Fruit fly (Drosophila melanogaster) whole organism, embryonic: ENCODE results near the gene AhcyL1.

Experiments used
- Antp ChIP-seq: fragments of 200-800 bp; sonication (Bioruptor generic); optimal IDR thresholded peaks from 3 replicates; lab custom pipeline; 2016; ENCODE audit warnings: missing biosample characterization, missing genetic modification characterization
- Atf3 ChIP-seq: fragments of 200-800 bp; sonication (Bioruptor generic); optimal IDR thresholded peaks from 3 replicates; lab custom pipeline; 2016; ENCODE audit warnings: missing biosample characterization, missing genetic modification characterization
- CG10267 ChIP-seq: fragments of 200-800 bp; sonication (Bioruptor generic); optimal IDR thresholded peaks from 2 replicates; lab custom pipeline; 2018; ENCODE audit warnings: missing biosample characterization, mild to moderate bottlenecking, missing genetic modification characterization, moderate library complexity
- CG11247 ChIP-seq: fragments of 200-800 bp; sonication (Bioruptor generic); IDR thresholded peaks from 2 replicates; pipeline ENCODE4 v1.3.6; 2022; ENCODE audit warnings: missing biosample characterization, missing genetic modification characterization
- CG13123 ChIP-seq: fragments of 200-800 bp; sonication (Bioruptor generic); optimal IDR thresholded peaks from 2 replicates; lab custom pipeline; 2016; ENCODE audit warnings: missing biosample characterization, missing genetic modification characterization
- CG14050 ChIP-seq: fragments of 200-800 bp; sonication (Bioruptor generic); IDR thresholded peaks from 3 replicates; pipeline ENCODE4 v1.3.6; 2022; ENCODE audit warnings: missing biosample characterization, missing genetic modification characterization
- CG1603 ChIP-seq: fragments of 200-800 bp; sonication (Bioruptor generic); optimal IDR thresholded peaks from 2 replicates; lab custom pipeline; 2019; ENCODE audit warnings: missing biosample characterization, mild to moderate bottlenecking, missing genetic modification characterization, moderate library complexity
- CG1647 ChIP-seq: fragments of 200-800 bp; sonication (Bioruptor generic); optimal IDR thresholded peaks from 3 replicates; lab custom pipeline; 2016; ENCODE audit warnings: missing biosample characterization, missing genetic modification characterization
- CG17829 ChIP-seq: fragments of 200-800 bp; optimal IDR thresholded peaks from 2 replicates; lab custom pipeline; 2019; ENCODE audit warnings: missing biosample characterization, mild to moderate bottlenecking, missing genetic modification characterization, moderate library complexity
- CG17912 ChIP-seq: fragments of 200-800 bp; sonication (Bioruptor generic); optimal IDR thresholded peaks from 2 replicates; lab custom pipeline; 2018; ENCODE audit warnings: missing biosample characterization, mild to moderate bottlenecking, missing genetic modification characterization
- CG18476 ChIP-seq: fragments of 200-800 bp; sonication (Bioruptor generic); optimal IDR thresholded peaks from 2 replicates; lab custom pipeline; 2016; ENCODE audit warnings: missing biosample characterization, mild to moderate bottlenecking, missing genetic modification characterization
- CG2120 ChIP-seq: fragments of 200-800 bp; sonication (Bioruptor generic); optimal IDR thresholded peaks from 3 replicates; lab custom pipeline; 2016; ENCODE audit warnings: missing biosample characterization, missing genetic modification characterization
- CG2129 ChIP-seq: fragments of 200-800 bp; sonication (Bioruptor generic); IDR thresholded peaks from 2 replicates; pipeline ENCODE4 v1.3.6; 2022; ENCODE audit warnings: missing biosample characterization, missing genetic modification characterization; ENCODE audit not compliant: partially characterized antibody
- CG3065 ChIP-seq: fragments of 200-800 bp; sonication (Bioruptor generic); optimal IDR thresholded peaks from 2 replicates; lab custom pipeline; 2016; ENCODE audit warnings: missing biosample characterization, missing genetic modification characterization
- CG34422 ChIP-seq: fragments of 200-800 bp; sonication (Bioruptor generic); IDR thresholded peaks from 3 replicates; pipeline ENCODE4 v1.3.6; 2022; ENCODE audit warnings: missing biosample characterization, missing genetic modification characterization
- CG3847 ChIP-seq: fragments of 200-800 bp; sonication (Bioruptor generic); IDR thresholded peaks from 2 replicates; pipeline ENCODE4 v1.3.6; 2022; ENCODE audit warnings: missing biosample characterization, missing genetic modification characterization
- CG4328 ChIP-seq: fragments of 200-800 bp; sonication (Bioruptor generic); optimal IDR thresholded peaks from 3 replicates; lab custom pipeline; 2017; ENCODE audit warnings: missing biosample characterization, missing genetic modification reagents, missing genetic modification characterization
- CG6254 ChIP-seq: fragments of 200-800 bp; sonication (Bioruptor generic); optimal IDR thresholded peaks from 3 replicates; lab custom pipeline; 2017; ENCODE audit warnings: mild to moderate bottlenecking, missing biosample characterization, missing genetic modification reagents, missing genetic modification characterization
- CG6683 ChIP-seq: fragments of 200-800 bp; sonication (Bioruptor generic); optimal IDR thresholded peaks from 2 replicates; lab custom pipeline; 2017; ENCODE audit warnings: missing biosample characterization, mild to moderate bottlenecking, missing genetic modification characterization, missing genetic modification reagents
- CG6813 ChIP-seq: fragments of 200-800 bp; sonication (Bioruptor generic); optimal IDR thresholded peaks from 2 replicates; lab custom pipeline; 2017; ENCODE audit warnings: missing biosample characterization, missing genetic modification characterization, mild to moderate bottlenecking, moderate library complexity, missing genetic modification reagents
- CG7839 ChIP-seq: fragments of 200-800 bp; sonication (Bioruptor generic); optimal IDR thresholded peaks from 3 replicates; lab custom pipeline; 2018; ENCODE audit warnings: missing biosample characterization, mild to moderate bottlenecking, missing genetic modification characterization, moderate library complexity
- CG7963 ChIP-seq: fragments of 200-800 bp; sonication (Bioruptor generic); IDR thresholded peaks from 3 replicates; pipeline ENCODE4 v1.3.6; 2022; ENCODE audit warnings: missing biosample characterization, missing genetic modification characterization; ENCODE audit not compliant: partially characterized antibody
- CG8924 ChIP-seq: fragments of 200-800 bp; optimal IDR thresholded peaks from 3 replicates; lab custom pipeline; 2019; ENCODE audit warnings: missing biosample characterization, mild to moderate bottlenecking, missing genetic modification characterization, moderate library complexity
- D ChIP-seq, 2 experiments: fragments of 200-800 bp in 1 of 2; fragments of >200 bp in 1 of 2; sonication (Bioruptor generic) in 1 of 2; optimal IDR thresholded peaks; 2 replicates in 1 of 2; 3 replicates in 1 of 2; lab custom pipeline; 2017; ENCODE audit warnings: mild to moderate bottlenecking in 1 of 2, missing biosample characterization in 1 of 2, missing genetic modification characterization in 1 of 2, missing genetic modification reagents in 1 of 2
- Dek ChIP-seq: fragments of 200-800 bp; sonication (Bioruptor generic); optimal IDR thresholded peaks from 3 replicates; lab custom pipeline; 2019; ENCODE audit warnings: missing biosample characterization, mild to moderate bottlenecking, missing genetic modification characterization, moderate library complexity
- Dref ChIP-seq: fragments of 200-800 bp; sonication (Bioruptor generic); IDR thresholded peaks from 2 replicates; pipeline ENCODE4 v1.3.6; 2022; ENCODE audit warnings: missing biosample characterization, missing genetic modification characterization
- Gug ChIP-seq: fragments of 200-800 bp; sonication (Bioruptor generic); IDR thresholded peaks from 4 replicates; pipeline ENCODE4 v1.3.6; 2022; ENCODE audit warnings: missing biosample characterization, missing genetic modification characterization
- Jarid2 ChIP-seq: fragments of 200-800 bp; sonication (Bioruptor generic); optimal IDR thresholded peaks from 3 replicates; lab custom pipeline; 2017; ENCODE audit warnings: mild to moderate bottlenecking, missing biosample characterization, missing genetic modification reagents, missing genetic modification characterization
- Mrtf ChIP-seq: fragments of 200-800 bp; sonication (Bioruptor generic); IDR thresholded peaks from 3 replicates; pipeline ENCODE4 v1.3.6; 2022; ENCODE audit warnings: missing biosample characterization, missing genetic modification characterization
- Nf-YB ChIP-seq: fragments of 200-800 bp; sonication (Bioruptor generic); optimal IDR thresholded peaks from 3 replicates; lab custom pipeline; 2019; ENCODE audit warnings: missing biosample characterization, mild to moderate bottlenecking, missing genetic modification characterization, moderate library complexity
- Oli ChIP-seq: fragments of 200-800 bp; sonication (Bioruptor generic); optimal IDR thresholded peaks from 2 replicates; lab custom pipeline; 2018; ENCODE audit warnings: missing biosample characterization, mild to moderate bottlenecking, missing genetic modification characterization, moderate library complexity
- Opbp ChIP-seq: fragments of 200-800 bp; sonication (Bioruptor generic); IDR thresholded peaks from 3 replicates; pipeline ENCODE4 v1.3.6; 2022; ENCODE audit warnings: missing biosample characterization, missing genetic modification characterization; ENCODE audit not compliant: partially characterized antibody
- Ptx1 ChIP-seq: fragments of 200-800 bp; sonication (Bioruptor generic); IDR thresholded peaks from 2 replicates; pipeline ENCODE4 v1.3.6; 2022; ENCODE audit warnings: missing biosample characterization, missing genetic modification characterization
- Scr ChIP-seq: fragments of 200-800 bp; sonication (Bioruptor generic); IDR thresholded peaks from 2 replicates; pipeline ENCODE4 v1.3.6; 2022; ENCODE audit warnings: missing biosample characterization, missing genetic modification characterization; ENCODE audit not compliant: partially characterized antibody
- abd-A ChIP-seq: fragments of 200-800 bp; sonication (Bioruptor generic); optimal IDR thresholded peaks from 3 replicates; lab custom pipeline; 2019; ENCODE audit warnings: missing biosample characterization, mild to moderate bottlenecking, missing genetic modification characterization, moderate library complexity
- dm ChIP-seq: fragments of 200-800 bp; sonication (Bioruptor generic); optimal IDR thresholded peaks from 3 replicates; lab custom pipeline; 2016; ENCODE audit warnings: missing biosample characterization, missing genetic modification characterization
- ems ChIP-seq: fragments of 200-800 bp; sonication (Bioruptor generic); optimal IDR thresholded peaks from 3 replicates; lab custom pipeline; 2016; ENCODE audit warnings: missing biosample characterization, missing genetic modification characterization
- ftz-f1 ChIP-seq: fragments of 200-800 bp; sonication (Bioruptor generic); optimal IDR thresholded peaks from 2 replicates; lab custom pipeline; 2016; ENCODE audit warnings: missing biosample characterization, missing genetic modification characterization
- gem ChIP-seq: fragments of 200-800 bp; sonication (Bioruptor generic); optimal IDR thresholded peaks from 2 replicates; lab custom pipeline; 2019; ENCODE audit warnings: missing biosample characterization, mild to moderate bottlenecking, missing genetic modification characterization, moderate library complexity
- her ChIP-seq: fragments of 200-800 bp; sonication (Bioruptor generic); optimal IDR thresholded peaks from 2 replicates; lab custom pipeline; 2016; ENCODE audit warnings: missing biosample characterization, missing genetic modification characterization
- nom ChIP-seq: fragments of 200-800 bp; sonication (Bioruptor generic); optimal IDR thresholded peaks from 2 replicates; lab custom pipeline; 2017; ENCODE audit warnings: missing biosample characterization, missing genetic modification characterization, mild to moderate bottlenecking, moderate library complexity, missing genetic modification reagents
- ro ChIP-seq: fragments of 200-800 bp; sonication (Bioruptor generic); IDR thresholded peaks from 2 replicates; pipeline ENCODE4 v1.3.6; 2022; ENCODE audit warnings: missing biosample characterization, missing genetic modification characterization
- run ChIP-seq: fragments of 200-800 bp; sonication (Bioruptor generic); optimal IDR thresholded peaks from 3 replicates; lab custom pipeline; 2018; ENCODE audit warnings: missing biosample characterization, mild to moderate bottlenecking, missing genetic modification characterization
- scrt ChIP-seq: fragments of 200-800 bp; sonication (Bioruptor generic); optimal IDR thresholded peaks from 2 replicates; lab custom pipeline; 2018; ENCODE audit warnings: missing biosample characterization, mild to moderate bottlenecking, missing genetic modification characterization, moderate library complexity
- sens-2 ChIP-seq: fragments of 200-800 bp; sonication (Bioruptor generic); IDR thresholded peaks from 2 replicates; pipeline ENCODE4 v1.3.6; 2022; ENCODE audit warnings: missing biosample characterization, missing genetic modification characterization
- slp2 ChIP-seq: fragments of 200-800 bp; sonication (Bioruptor generic); optimal IDR thresholded peaks from 2 replicates; lab custom pipeline; 2016; ENCODE audit warnings: missing biosample characterization, missing genetic modification characterization
- sqz ChIP-seq: fragments of 200-800 bp; sonication (Bioruptor generic); optimal IDR thresholded peaks from 3 replicates; lab custom pipeline; 2018; ENCODE audit warnings: missing biosample characterization, mild to moderate bottlenecking, missing genetic modification characterization
- tll ChIP-seq, 2 experiments: fragments of 200-800 bp in 1 of 2; fragments of >200 bp in 1 of 2; sonication (Bioruptor generic) in 1 of 2; optimal IDR thresholded peaks; 2 replicates each; lab custom pipeline; 2017 to 2019; ENCODE audit warnings: missing biosample characterization in 2 of 2, missing genetic modification characterization in 2 of 2, mild to moderate bottlenecking in 1 of 2, moderate library complexity in 1 of 2
- vvl ChIP-seq: fragments of 200-800 bp; sonication (Bioruptor generic); IDR thresholded peaks from 2 replicates; pipeline ENCODE4 v1.3.6; 2022; ENCODE audit warnings: missing biosample characterization, missing genetic modification characterization

Gene AhcyL1

DNA sequence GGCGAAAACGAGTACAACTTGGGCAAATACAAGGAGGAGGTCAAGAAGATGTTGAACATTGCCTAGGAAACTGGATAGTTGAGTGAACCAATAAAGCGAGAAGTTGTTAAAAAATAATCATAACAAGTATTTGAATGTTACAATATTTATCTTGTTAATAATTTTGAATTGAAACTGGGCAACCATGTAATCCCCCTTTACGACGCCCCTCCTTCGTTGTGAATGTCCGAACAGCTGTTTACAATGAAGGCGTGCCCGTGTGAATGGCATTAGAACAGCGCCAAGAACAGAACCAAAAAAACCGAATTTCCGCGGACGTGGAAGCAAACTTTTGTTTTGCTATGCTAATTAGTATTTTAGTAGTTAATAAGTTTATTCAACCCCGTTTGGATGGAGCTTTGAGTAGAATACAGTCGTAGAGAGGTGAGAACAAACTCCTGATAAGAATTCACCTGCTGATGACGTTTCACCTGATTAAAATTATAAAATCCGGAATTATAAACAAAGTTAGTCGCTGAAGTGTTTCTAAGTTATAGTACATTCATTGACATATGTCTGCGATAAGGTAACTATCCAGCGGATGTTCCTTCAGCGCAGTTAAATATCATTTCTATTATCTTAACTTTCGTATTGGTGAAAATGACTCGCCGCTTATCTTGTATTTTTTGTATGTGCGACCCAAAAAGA, 10.0 kb upstream of the AhcyL1 start, which contains the start of gene Pgant6 (continued):
- TF ChIP-seq CG6683 (GFP tag; lab: Kevin White, UChicago) (no peak), CG13123 (no peak), sqz (GFP tag; lab: Kevin White, UChicago) (peak; percentile 42), Mrtf (GFP tag; lab: Robert Waterston, UW) (no peak), Antp (GFP tag; lab: Kevin White, UChicago) (no peak), Nf-YB (GFP tag; lab: Kevin White, UChicago) (no peak), CG7963 (GFP tag; lab: Robert Waterston, UW) (no peak), CG6254 (GFP tag; lab: Kevin White, UChicago) (no peak), tll (GFP tag; optimal IDR thresholded peaks at IDR 0.05; lab: Kevin White, UChicago) (peak in 1 of 2 experiments; percentile 36), CG34422 (GFP tag; lab: Robert Waterston, UW) (peak; percentile 66; the same call in 2 of the 3 replicates), Opbp (GFP tag; lab: Robert Waterston, UW) (no peak), CG18476 (GFP tag; lab: Kevin White, UChicago) (no peak), Atf3 (GFP tag; lab: Kevin White, UChicago) (no peak), Scr (GFP tag; lab: Robert Waterston, UW) (no peak), ftz-f1 (GFP tag; lab: Kevin White, UChicago) (no peak), Jarid2 (no peak), her (GFP tag; lab: Kevin White, UChicago) (no peak), Gug (GFP tag; lab: Robert Waterston, UW) (no peak), CG14050 (GFP tag; lab: Robert Waterston, UW) (no peak), CG17829 (tag; lab: Kevin White, UChicago) (no peak), CG2120 (GFP tag; lab: Kevin White, UChicago) (peak; percentile 29), CG17912 (GFP tag; lab: Kevin White, UChicago) (no peak), Dref (GFP tag; lab: Robert Waterston, UW) (no peak), CG2129 (GFP tag; lab: Robert Waterston, UW) (no peak), CG1647 (GFP tag; lab: Kevin White, UChicago) (no peak), CG11247 (GFP tag; lab: Robert Waterston, UW) (no peak), CG1603 (tag; lab: Kevin White, UChicago) (no peak), slp2 (GFP tag; lab: Kevin White, UChicago) (no peak), ro (GFP tag; lab: Robert Waterston, UW) (no peak), Dek (no peak), Oli (tag; lab: Kevin White, UChicago) (no peak), vvl (GFP tag; lab: Robert Waterston, UW) (peak; percentile 49; the same call in 1 of the 2 replicates), scrt (no peak), gem (tag; lab: Kevin White, UChicago) (no peak), D (optimal IDR thresholded peaks at IDR 0.05; lab: Kevin White, UChicago) (no peak), D (GFP tag; optimal IDR thresholded peaks at IDR 0.05; lab: Kevin White, UChicago) (no peak), nom (GFP tag; lab: Kevin White, UChicago) (no peak), run (tag; lab: Kevin White, UChicago) (no peak), dm (GFP tag; lab: Kevin White, UChicago) (no peak), CG8924 (tag; lab: Kevin White, UChicago) (no peak), CG4328 (GFP tag; lab: Kevin White, UChicago) (no peak), abd-A (tag; lab: Kevin White, UChicago) (no peak), Ptx1 (GFP tag; lab: Robert Waterston, UW) (no peak), CG3847 (GFP tag; lab: Robert Waterston, UW) (no peak), CG6813 (GFP tag; lab: Kevin White, UChicago) (no peak), ems (GFP tag; lab: Kevin White, UChicago) (peak; percentile 31), CG10267 (tag; lab: Kevin White, UChicago) (no peak), sens-2 (GFP tag; lab: Robert Waterston, UW) (no peak), CG3065 (no peak), CG7839 (tag; lab: Kevin White, UChicago) (no peak)
